Fruit fly (Drosophila melanogaster): ENCODE measurements around the gene Arglu1.

Arglu1 gene

dm6 chr2L:9937908-9938307 lies at the start of gene Arglu1 (continued):
- TF ChIP-seq hkb (optimal IDR thresholded peaks at IDR 0.05) (no peak), hkb (GFP tag; IDR thresholded peaks at IDR 0.05) (peak; percentile 28; the same call in 1 of the 2 replicates), Dbx (GFP tag; IDR thresholded peaks at IDR 0.05) (peak; percentile 57; the same call in 1 of the 3 replicates), zfh1 (GFP tag; IDR thresholded peaks at IDR 0.05) (no peak), Rfx (GFP tag; IDR thresholded peaks at IDR 0.05) (peak; percentile 61), prd (optimal IDR thresholded peaks at IDR 0.05) (no peak), prd (GFP tag; IDR thresholded peaks at IDR 0.05) (no peak), NfI (GFP tag; optimal IDR thresholded peaks at IDR 0.05) (peak; percentile 26), CG10267 (tag; optimal IDR thresholded peaks at IDR 0.05) (peak; percentile 86), bigmax (GFP tag; optimal IDR thresholded peaks at IDR 0.05) (no peak), Meics (GFP tag; optimal IDR thresholded peaks at IDR 0.05) (peak; percentile 13), chinmo (GFP tag; IDR thresholded peaks at IDR 0.05; ENCODE audit: partially characterized antibody) (no peak), Xrp1 (GFP tag; IDR thresholded peaks at IDR 0.05) (0 out of 2 replicates have a peak, but pooled peaks have one; percentile 15), CG3163 (GFP tag; optimal IDR thresholded peaks at IDR 0.05) (peak; percentile 14), Pdp1 (GFP tag; optimal IDR thresholded peaks at IDR 0.05) (peak in 1 of 2 experiments; percentile 81), CG13624 (GFP tag; optimal IDR thresholded peaks at IDR 0.05) (peak; percentile 26), CG2116 (GFP tag; optimal IDR thresholded peaks at IDR 0.05) (peak; percentile 0), pzg (GFP tag; optimal IDR thresholded peaks at IDR 0.05) (peak; percentile 60), gsb (GFP tag; IDR thresholded peaks at IDR 0.05) (no peak), chif (GFP tag; optimal IDR thresholded peaks at IDR 0.05) (no peak), gfzf (GFP tag; optimal IDR thresholded peaks at IDR 0.05) (peak; percentile 67), CG18599 (GFP tag; optimal IDR thresholded peaks at IDR 0.05) (no peak), ssp (GFP tag; IDR thresholded peaks at IDR 0.05) (0 out of 2 replicates have a peak, but pooled peaks have one; percentile 18), crp (GFP tag; optimal IDR thresholded peaks at IDR 0.05) (peak in 1 of 2 experiments; percentile 41), eyg (GFP tag; optimal IDR thresholded peaks at IDR 0.05) (peak; percentile 25), Mad (GFP tag; optimal IDR thresholded peaks at IDR 0.05) (no peak), lbe (GFP tag; optimal IDR thresholded peaks at IDR 0.05) (peak; percentile 29), CG15514 (GFP tag; optimal IDR thresholded peaks at IDR 0.05) (peak; percentile 78), C15 (GFP tag; IDR thresholded peaks at IDR 0.05) (no peak), CG4617 (GFP tag; optimal IDR thresholded peaks at IDR 0.05; ENCODE audit: borderline replicate concordance) (peak; percentile 87), lab (GFP tag; optimal IDR thresholded peaks at IDR 0.05) (peak; percentile 33), MESR4 (GFP tag; optimal IDR thresholded peaks at IDR 0.05) (peak; percentile 85), CG18011 (GFP tag; optimal IDR thresholded peaks at IDR 0.05) (peak; percentile 14), CG11456 (GFP tag; IDR thresholded peaks at IDR 0.05) (peak; percentile 63; the same call in 1 of the 3 replicates), ems (GFP tag; optimal IDR thresholded peaks at IDR 0.05) (peak; percentile 28), insv (GFP tag; optimal IDR thresholded peaks at IDR 0.05) (no peak), Poxn (GFP tag; IDR thresholded peaks at IDR 0.05) (no peak), trem (tag; optimal IDR thresholded peaks at IDR 0.05) (peak; percentile 8), phol (tag; optimal IDR thresholded peaks at IDR 0.05) (no peak), pan (optimal IDR thresholded peaks at IDR 0.05) (no peak), pan (GFP tag; optimal IDR thresholded peaks at IDR 0.05 in 1 of 2, IDR thresholded peaks at IDR 0.05 in 1 of 2) (peak in 1 of 2 experiments; percentile 41), Dad (GFP tag; optimal IDR thresholded peaks at IDR 0.05) (peak; percentile 5), gro (GFP tag; optimal IDR thresholded peaks at IDR 0.05) (peak; percentile 20), slbo (GFP tag; IDR thresholded peaks at IDR 0.05) (peak; percentile 36; the same call in 1 of the 2 replicates), Trl (optimal IDR thresholded peaks at IDR 0.05) (no peak), Trl (GFP tag; optimal IDR thresholded peaks at IDR 0.05) (peak; percentile 23), CG33557 (GFP tag; optimal IDR thresholded peaks at IDR 0.05) (no peak), CHES-1-like (GFP tag; optimal IDR thresholded peaks at IDR 0.05) (peak; percentile 39), BEAF-32 (GFP tag; optimal IDR thresholded peaks at IDR 0.05) (peak; percentile 6), CG8944 (GFP tag; optimal IDR thresholded peaks at IDR 0.05) (no peak), pho (GFP tag; optimal IDR thresholded peaks at IDR 0.05) (peak; percentile 15)
